Fruit fly (Drosophila melanogaster) whole organism, wandering third instar larva: ENCODE data around the gene PIG-H.

Source experiments
- CrebA ChIP-seq: fragments of 200-800 bp; sonication (Bioruptor generic); optimal IDR thresholded peaks from 2 replicates; lab custom pipeline; 2016; ENCODE audit warnings: missing biosample characterization, mild to moderate bottlenecking, missing genetic modification characterization, borderline replicate concordance
- Dfd ChIP-seq: fragments of >200 bp; optimal IDR thresholded peaks from 2 replicates; lab custom pipeline; 2017; ENCODE audit warnings: missing biosample characterization, missing genetic modification characterization
- Dif ChIP-seq: fragments of 200-275, 200-300 bp; sonication (Bioruptor generic); optimal IDR thresholded peaks from 2 replicates; lab custom pipeline; 2018; ENCODE audit warnings: missing biosample characterization, missing genetic modification characterization; ENCODE audit not compliant: partially characterized antibody
- GATAd ChIP-seq: sonication (Bioruptor generic); optimal IDR thresholded peaks from 2 replicates; lab custom pipeline; 2016; ENCODE audit warnings: missing biosample characterization, missing genetic modification characterization
- HLH106 ChIP-seq: fragments of 200-800 bp; optimal IDR thresholded peaks from 3 replicates; lab custom pipeline; 2019; ENCODE audit warnings: missing biosample characterization, mild to moderate bottlenecking, missing genetic modification characterization, moderate library complexity
- Hnf4 ChIP-seq: fragments of 200-800 bp; sonication (Bioruptor generic); optimal IDR thresholded peaks from 2 replicates; lab custom pipeline; 2016; ENCODE audit warnings: missing biosample characterization, mild to moderate bottlenecking, missing genetic modification characterization
- Jra ChIP-seq: sonication (Bioruptor generic); optimal IDR thresholded peaks from 2 replicates; lab custom pipeline; 2016; ENCODE audit warnings: missing biosample characterization, missing genetic modification characterization
- Mio ChIP-seq: sonication (Bioruptor generic); optimal IDR thresholded peaks from 2 replicates; lab custom pipeline; 2016; ENCODE audit warnings: missing biosample characterization, missing genetic modification characterization
- Myc ChIP-seq: fragments of >200 bp; optimal IDR thresholded peaks from 2 replicates; lab custom pipeline; 2017
- OdsH ChIP-seq: fragments of 200-800 bp; sonication (Bioruptor generic); optimal IDR thresholded peaks from 2 replicates; lab custom pipeline; 2016; ENCODE audit warnings: missing biosample characterization, mild to moderate bottlenecking, missing genetic modification characterization
- Rel ChIP-seq, 2 experiments: fragments of 200-800 bp; sonication (Bioruptor generic) in 1 of 2; optimal IDR thresholded peaks; 2 replicates in 1 of 2; 3 replicates in 1 of 2; lab custom pipeline; 2016 to 2019; ENCODE audit warnings: mild to moderate bottlenecking in 2 of 2, missing biosample characterization in 2 of 2, missing genetic modification characterization in 2 of 2, moderate library complexity in 1 of 2
- Sp1 ChIP-seq: fragments of 200-800 bp; sonication (Bioruptor generic); optimal IDR thresholded peaks from 3 replicates; lab custom pipeline; 2019; ENCODE audit warnings: missing biosample characterization, mild to moderate bottlenecking, missing genetic modification characterization, moderate library complexity
- Vsx2 ChIP-seq: fragments of 200-300, 225-300 bp; sonication (Bioruptor generic); optimal IDR thresholded peaks from 2 replicates; lab custom pipeline; 2018; ENCODE audit warnings: missing biosample characterization, missing genetic modification characterization; ENCODE audit not compliant: partially characterized antibody
- br ChIP-seq: fragments of 200-800 bp; sonication (Bioruptor generic); optimal IDR thresholded peaks from 2 replicates; lab custom pipeline; 2016; ENCODE audit warnings: missing biosample characterization, missing genetic modification characterization
- dl ChIP-seq, 2 experiments: fragments of 175-275, 200-275 bp in 1 of 2; fragments of 200-275 bp in 1 of 2; sonication (Bioruptor generic); optimal IDR thresholded peaks; lab custom pipeline; 2018; ENCODE audit warnings: mild to moderate bottlenecking in 2 of 2, missing biosample characterization in 2 of 2, missing genetic modification characterization in 2 of 2, moderate library complexity in 2 of 2; ENCODE audit not compliant: partially characterized antibody in 2 of 2, insufficient read depth in 1 of 2
- dmrt93B ChIP-seq: fragments of 200-800 bp; sonication (Bioruptor generic); optimal IDR thresholded peaks from 2 replicates; lab custom pipeline; 2018; ENCODE audit warnings: missing biosample characterization, mild to moderate bottlenecking, missing genetic modification characterization
- dsf ChIP-seq: sonication (Bioruptor generic); optimal IDR thresholded peaks from 2 replicates; lab custom pipeline; 2016; ENCODE audit warnings: missing biosample characterization, missing genetic modification characterization, borderline replicate concordance
- ey ChIP-seq: fragments of 200-800 bp; sonication (Bioruptor generic); optimal IDR thresholded peaks from 2 replicates; lab custom pipeline; 2016; ENCODE audit warnings: missing biosample characterization, missing genetic modification characterization
- foxo ChIP-seq, 2 experiments: fragments of 200-800 bp; sonication (Bioruptor generic); optimal IDR thresholded peaks; 2 replicates in 1 of 2; 3 replicates in 1 of 2; lab custom pipeline; 2016 to 2017; ENCODE audit warnings: missing biosample characterization in 2 of 2, missing genetic modification characterization in 2 of 2
- fru ChIP-seq: fragments of 200-800 bp; sonication (Bioruptor generic); optimal IDR thresholded peaks from 3 replicates; lab custom pipeline; 2016; ENCODE audit warnings: missing biosample characterization, mild to moderate bottlenecking, missing genetic modification characterization
- h ChIP-seq: fragments of 200-800 bp; sonication (Bioruptor generic); optimal IDR thresholded peaks from 3 replicates; lab custom pipeline; 2016; ENCODE audit warnings: missing biosample characterization, mild to moderate bottlenecking, missing genetic modification characterization
- jim ChIP-seq: fragments of 175-275, 200-325 bp; sonication (Bioruptor generic); optimal IDR thresholded peaks from 2 replicates; lab custom pipeline; 2016; ENCODE audit warnings: missing biosample characterization, mild to moderate bottlenecking, missing genetic modification characterization
- lola ChIP-seq: fragments of >200 bp; optimal IDR thresholded peaks from 2 replicates; lab custom pipeline; 2017; ENCODE audit warnings: missing biosample characterization, missing genetic modification characterization
- psq ChIP-seq: fragments of 200-800 bp; sonication (Bioruptor generic); optimal IDR thresholded peaks from 3 replicates; lab custom pipeline; 2017; ENCODE audit warnings: missing biosample characterization, mild to moderate bottlenecking, missing genetic modification characterization, moderate library complexity
- rgr ChIP-seq: fragments of 200-800 bp; sonication (Bioruptor generic); optimal IDR thresholded peaks from 3 replicates; lab custom pipeline; 2016; ENCODE audit warnings: missing biosample characterization, mild to moderate bottlenecking, missing genetic modification characterization
- sv ChIP-seq: fragments of 200-800 bp; sonication (Bioruptor generic); optimal IDR thresholded peaks from 3 replicates; lab custom pipeline; 2016; ENCODE audit warnings: missing biosample characterization, missing genetic modification characterization
- tai ChIP-seq: sonication (Bioruptor generic); optimal IDR thresholded peaks from 2 replicates; lab custom pipeline; 2016; ENCODE audit warnings: missing biosample characterization, missing genetic modification characterization
- woc ChIP-seq: sonication (Bioruptor generic); optimal IDR thresholded peaks from 2 replicates; lab custom pipeline; 2016; ENCODE audit warnings: missing biosample characterization, mild to moderate bottlenecking, missing genetic modification characterization

PIG-H gene

DNA sequence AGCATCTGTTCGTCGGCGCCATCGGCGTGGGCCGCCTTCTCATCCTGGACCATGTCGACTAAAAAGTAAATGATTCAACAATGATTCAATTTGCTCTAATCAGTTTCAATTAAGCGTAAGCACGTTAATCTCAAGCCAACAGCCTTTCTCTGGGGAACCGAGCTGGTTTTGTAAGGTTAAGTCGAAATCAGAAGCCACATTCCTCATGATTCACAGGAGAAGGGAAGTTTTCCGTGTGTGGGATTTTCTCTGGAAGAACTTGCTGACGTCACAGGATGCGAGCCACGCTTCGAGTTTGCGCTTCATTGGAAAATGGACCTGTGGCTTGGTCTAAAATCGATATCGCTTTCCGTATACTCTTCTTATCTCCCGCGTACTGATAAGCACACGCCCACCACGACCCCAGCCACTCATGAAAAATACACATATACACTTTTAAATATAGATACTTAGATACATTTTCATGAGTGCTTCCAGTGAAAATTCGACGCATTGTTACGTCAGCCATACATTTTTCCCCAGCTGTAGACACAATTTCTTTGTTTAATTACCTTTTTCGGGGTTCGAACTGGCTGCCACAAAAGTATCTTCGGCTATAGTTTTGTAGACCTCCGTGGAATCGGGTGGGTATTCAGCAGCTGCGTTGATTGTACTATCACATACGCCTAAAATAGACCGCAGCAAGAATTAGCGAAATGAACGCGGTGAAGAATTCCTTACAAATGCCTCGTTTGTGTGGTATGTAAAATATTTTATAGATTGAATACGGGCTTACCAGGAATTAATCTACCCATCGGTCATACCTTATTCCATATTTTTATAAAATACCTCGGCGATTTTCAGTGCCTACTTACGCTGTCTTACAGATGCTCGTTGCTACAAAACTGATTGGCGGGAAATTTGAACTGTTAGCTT, 22.4 kb upstream of the PIG-H start:
- TF ChIP-seq dmrt93B (GFP tag; lab: Kevin White, UChicago): no peak
- peak; percentile 7 for TF ChIP-seq OdsH (GFP tag; lab: Kevin White, UChicago)
- TF ChIP-seq Myc (lab: Kevin White, UChicago): no peak
- no peak for TF ChIP-seq dsf (GFP tag; lab: Kevin White, UChicago)
- TF ChIP-seq foxo (GFP tag; optimal IDR thresholded peaks at IDR 0.05; lab: Kevin White, UChicago): peak in 1 of 2 experiments; percentile 8
- TF ChIP-seq Dif (GFP tag; lab: Kevin White, UChicago): peak; percentile 82
- TF ChIP-seq Hnf4 (GFP tag; lab: Kevin White, UChicago): peak; percentile 56
- no peak for TF ChIP-seq fru (GFP tag; lab: Kevin White, UChicago)
- TF ChIP-seq lola: no peak
- TF ChIP-seq Sp1 (GFP tag; lab: Kevin White, UChicago): peak; percentile 34
- no peak for TF ChIP-seq psq
- TF ChIP-seq woc (GFP tag; lab: Kevin White, UChicago): peak; percentile 13
- TF ChIP-seq Dfd (GFP tag; lab: Kevin White, UChicago): no peak
- peak; percentile 27 for TF ChIP-seq CrebA (GFP tag; lab: Kevin White, UChicago)
- TF ChIP-seq GATAd (GFP tag; lab: Kevin White, UChicago): no peak
- TF ChIP-seq sv (GFP tag; lab: Kevin White, UChicago): peak; percentile 8
- no peak for TF ChIP-seq Jra (GFP tag; lab: Kevin White, UChicago)
- no peak for TF ChIP-seq Mio
- TF ChIP-seq br: peak; percentile 17
- TF ChIP-seq jim (GFP tag; lab: Kevin White, UChicago): no peak
- peak; percentile 28 for TF ChIP-seq rgr (GFP tag; lab: Kevin White, UChicago)
- TF ChIP-seq ey (GFP tag; lab: Kevin White, UChicago): no peak
- peak; percentile 50 for TF ChIP-seq h
- TF ChIP-seq Rel (GFP tag; optimal IDR thresholded peaks at IDR 0.05; lab: Kevin White, UChicago): no peak
- peak; percentile 69 for TF ChIP-seq Rel (tag; optimal IDR thresholded peaks at IDR 0.05; lab: Kevin White, UChicago)
- peak; percentile 54 for TF ChIP-seq Vsx2 (GFP tag; lab: Kevin White, UChicago)
- peak; percentile 4 for TF ChIP-seq HLH106 (tag; lab: Kevin White, UChicago)
- TF ChIP-seq, all 38 proteins: peak for 14

DNA sequence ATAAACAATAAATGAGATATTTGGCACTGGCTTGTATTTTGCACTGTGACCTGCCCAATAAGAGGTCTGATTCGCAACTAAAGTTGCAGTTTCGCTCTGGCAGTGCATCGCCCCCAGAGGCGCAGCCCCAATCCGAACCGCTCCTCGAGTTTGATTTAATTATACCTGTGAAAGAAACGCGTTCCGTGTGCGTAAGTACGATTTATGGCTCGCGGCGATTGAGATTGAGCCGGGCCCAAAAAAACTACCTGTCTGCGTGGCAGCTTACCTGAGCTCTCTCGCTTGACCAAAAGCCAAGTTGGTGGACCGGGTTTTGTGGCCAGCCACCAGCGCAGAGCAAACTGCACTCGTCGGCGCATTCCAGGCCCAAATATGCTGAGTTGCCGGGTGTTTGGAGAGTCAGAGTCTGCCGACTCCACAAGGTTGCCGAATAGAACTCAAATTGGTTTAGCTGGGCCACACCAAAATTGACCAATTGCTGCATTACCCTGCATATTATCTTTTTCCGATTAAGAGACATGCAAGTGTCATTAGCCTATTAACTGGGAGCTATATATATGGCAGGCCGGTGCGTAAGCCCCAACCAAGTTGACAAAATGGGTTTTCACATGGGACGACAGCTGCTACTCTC, 21.1 kb upstream of the PIG-H start, which contains the start of the genes CD98hc and Os-C:
Gene CD98hc (minus strand): TSS at position 50 of the 631 bp plus-strand sequence.
Gene Os-C (plus strand): TSS at position 581 of the 631 bp plus-strand sequence.
- TF ChIP-seq CrebA (GFP tag; lab: Kevin White, UChicago): peak; percentile 84
- TF ChIP-seq Sp1 (GFP tag; lab: Kevin White, UChicago): peak; percentile 2
- no peak for TF ChIP-seq psq
- TF ChIP-seq rgr (GFP tag; lab: Kevin White, UChicago): no peak

DNA sequence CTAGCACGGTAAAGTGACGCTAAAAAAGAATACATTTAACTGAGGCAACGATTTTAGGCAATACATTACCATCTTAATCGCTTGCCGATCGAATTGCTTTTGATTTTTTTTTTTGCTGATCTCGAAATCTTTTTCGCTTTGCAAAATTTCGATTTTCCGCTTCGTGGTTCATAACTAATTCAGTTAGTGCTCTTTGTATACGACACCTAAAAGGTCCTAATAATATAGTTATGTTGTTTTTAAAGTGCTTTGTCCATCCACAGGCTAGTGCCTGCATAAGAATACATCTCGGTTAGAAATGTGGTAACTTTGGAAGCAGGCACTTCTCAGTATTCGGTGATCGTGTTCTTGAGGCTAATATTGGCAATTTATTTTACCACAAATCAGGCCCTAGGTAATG, 19.4 kb upstream of the PIG-H start, which contains the start of gene Sfp84E:
Gene Sfp84E (minus strand): TSS at position 101 of the 400 bp plus-strand sequence.
- TF ChIP-seq dl (GFP tag; optimal IDR thresholded peaks at IDR 0.05; lab: Kevin White, UChicago; ENCODE audit: insufficient read depth in 1 of 2, partially characterized antibody in 2 of 2) (no peak), psq (no peak), CrebA (GFP tag; lab: Kevin White, UChicago) (no peak)

DNA sequence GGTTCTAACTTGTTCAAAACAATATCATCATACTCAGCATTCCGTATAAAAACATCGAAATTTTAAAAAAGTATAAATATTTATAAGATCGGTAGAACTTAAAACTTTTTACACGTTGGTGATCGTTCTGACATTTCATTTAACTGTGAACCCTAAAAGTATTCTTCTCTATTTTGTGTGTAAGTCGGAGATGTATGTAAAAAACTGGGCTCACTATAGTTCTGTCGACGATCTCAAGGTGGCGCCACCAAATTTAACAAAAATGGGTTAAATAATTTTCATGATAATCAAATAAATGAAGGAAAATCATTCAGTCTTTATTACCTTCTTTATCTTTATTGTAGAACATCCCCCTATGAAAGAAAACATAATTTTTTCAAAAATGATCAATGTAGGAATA, 18.2 kb upstream of the PIG-H start:
- TF ChIP-seq jim (GFP tag; lab: Kevin White, UChicago) (no peak), tai (GFP tag; lab: Kevin White, UChicago) (peak; percentile 24), GATAd (GFP tag; lab: Kevin White, UChicago) (no peak), Myc (lab: Kevin White, UChicago) (peak; percentile 63), CrebA (GFP tag; lab: Kevin White, UChicago) (no peak), Vsx2 (GFP tag; lab: Kevin White, UChicago) (peak; percentile 50)
- TF ChIP-seq, all 38 proteins: peak for 3
